Fruit fly (Drosophila melanogaster): ENCODE measurements around the gene CG3223.
A peak's percentile ranks its signal among the peaks of the same experiment; 100 is the strongest.

Gene CG3223

DNA sequence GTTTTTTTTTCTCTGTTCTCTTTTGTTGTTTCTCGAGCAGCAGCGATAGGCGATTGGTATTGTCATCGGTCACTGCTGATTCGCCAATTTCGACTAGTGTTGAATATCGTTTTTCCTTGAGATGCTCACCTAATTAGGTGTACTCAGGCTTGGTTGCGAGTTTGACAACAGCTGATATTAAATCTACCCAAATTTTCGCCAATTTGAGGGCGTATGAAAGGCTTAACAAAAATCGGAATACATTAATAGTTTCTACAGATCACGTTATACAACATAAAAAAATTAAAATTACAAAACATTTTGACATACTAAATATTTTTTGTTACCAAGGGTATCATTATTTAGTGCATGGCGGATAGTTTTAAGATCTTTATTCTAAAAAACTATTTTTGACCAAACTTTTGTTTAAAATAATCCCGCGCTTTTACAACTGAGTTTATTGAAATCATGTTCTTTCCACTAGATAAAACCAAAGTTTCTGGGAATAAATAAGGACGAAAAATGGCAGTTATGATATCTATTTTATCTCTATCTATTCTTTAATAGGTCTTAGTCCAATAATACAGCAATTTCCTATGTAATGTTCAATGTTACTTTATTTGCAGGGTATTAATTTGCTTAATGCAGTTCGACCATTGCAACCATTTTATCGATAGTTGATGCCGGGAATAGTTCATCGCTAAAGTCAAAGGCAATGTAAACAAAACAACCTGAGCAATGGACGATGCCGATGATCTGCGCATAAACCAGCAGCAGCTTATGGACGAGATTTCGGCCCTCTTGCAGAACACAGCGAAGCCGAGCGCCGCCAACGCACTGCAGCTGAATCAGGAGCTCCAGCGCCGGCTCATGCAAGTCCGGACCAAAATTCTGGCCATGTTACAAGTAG lies 4.2 kb downstream of the CG3223 start, which contains the start of the genes CG10435 and Pbp95 (continued):
- peak; percentile 2 for TF ChIP-seq CG7786 (GFP tag; optimal IDR thresholded peaks at IDR 0.05)
- TF ChIP-seq vfl (GFP tag; optimal IDR thresholded peaks at IDR 0.05) = peak; percentile 67
- 0 out of 4 replicates have a peak, but pooled peaks have one; percentile 48 for TF ChIP-seq chinmo (GFP tag; IDR thresholded peaks at IDR 0.05; ENCODE audit: partially characterized antibody)
- no peak for TF ChIP-seq hth (optimal IDR thresholded peaks at IDR 0.05)
- no peak for TF ChIP-seq CG43689 (GFP tag; IDR thresholded peaks at IDR 0.05)
- peak; percentile 36 for TF ChIP-seq CG16863 (GFP tag; optimal IDR thresholded peaks at IDR 0.05)
- TF ChIP-seq luna (GFP tag; optimal IDR thresholded peaks at IDR 0.05) = no peak
- peak; percentile 70 for TF ChIP-seq CG6272 (GFP tag; IDR thresholded peaks at IDR 0.05)
- TF ChIP-seq D19B (GFP tag; optimal IDR thresholded peaks at IDR 0.05) = peak; percentile 96
- no peak for TF ChIP-seq ash1 (GFP tag; optimal IDR thresholded peaks at IDR 0.05)
- peak; percentile 60 for TF ChIP-seq CHES-1-like (GFP tag; optimal IDR thresholded peaks at IDR 0.05)
- no peak for TF ChIP-seq CG7928 (GFP tag; optimal IDR thresholded peaks at IDR 0.05)
- no peak for TF ChIP-seq Eip74EF (GFP tag; optimal IDR thresholded peaks at IDR 0.05)
- TF ChIP-seq jing (GFP tag; optimal IDR thresholded peaks at IDR 0.05) = no peak
- TF ChIP-seq aop (GFP tag; IDR thresholded peaks at IDR 0.05) = no peak
- TF ChIP-seq eyg (GFP tag; optimal IDR thresholded peaks at IDR 0.05) = no peak
- TF ChIP-seq Ssrp (tag; optimal IDR thresholded peaks at IDR 0.05) = no peak
- TF ChIP-seq CG6254 (GFP tag; optimal IDR thresholded peaks at IDR 0.05) = peak; percentile 30
- peak; percentile 66 for TF ChIP-seq Doc3 (GFP tag; IDR thresholded peaks at IDR 0.05; ENCODE audit: partially characterized antibody)
- TF ChIP-seq maf-S (GFP tag; optimal IDR thresholded peaks at IDR 0.05) = peak; percentile 10
- TF ChIP-seq CG4820 (GFP tag; optimal IDR thresholded peaks at IDR 0.05) = peak; percentile 27
- no peak for TF ChIP-seq Hr39 (optimal IDR thresholded peaks at IDR 0.05)
- no peak for TF ChIP-seq ab (GFP tag; optimal IDR thresholded peaks at IDR 0.05)
- TF ChIP-seq HLH4C (GFP tag; IDR thresholded peaks at IDR 0.05; ENCODE audit: partially characterized antibody) = peak; percentile 59
- peak; percentile 68 for TF ChIP-seq bbx (GFP tag; IDR thresholded peaks at IDR 0.05; ENCODE audit: partially characterized antibody)
- TF ChIP-seq fd64A (GFP tag; optimal IDR thresholded peaks at IDR 0.05) = no peak
- no peak for TF ChIP-seq usp (GFP tag; optimal IDR thresholded peaks at IDR 0.05)
- no peak for TF ChIP-seq CG3065 (GFP tag; optimal IDR thresholded peaks at IDR 0.05)
- no peak for TF ChIP-seq Sin3A (optimal IDR thresholded peaks at IDR 0.05)
- peak; percentile 75 for TF ChIP-seq hbn (GFP tag; IDR thresholded peaks at IDR 0.05; ENCODE audit: partially characterized antibody)
- peak; percentile 31 for TF ChIP-seq caup (GFP tag; optimal IDR thresholded peaks at IDR 0.05; ENCODE audit: severe bottlenecking)
- TF ChIP-seq Hsf (GFP tag; optimal IDR thresholded peaks at IDR 0.05) = peak; percentile 49
- no peak; the same call in 2 of the 3 replicates for TF ChIP-seq dysf (GFP tag; IDR thresholded peaks at IDR 0.05)
- no peak for TF ChIP-seq jigr1 (GFP tag; IDR thresholded peaks at IDR 0.05)
- TF ChIP-seq CG32772 (GFP tag; IDR thresholded peaks at IDR 0.05) = peak; percentile 48; the same call in 1 of the 2 replicates
- TF ChIP-seq CG10147 (GFP tag; optimal IDR thresholded peaks at IDR 0.05) = no peak
- TF ChIP-seq CG11504 (tag; optimal IDR thresholded peaks at IDR 0.05) = no peak
- peak in 1 of 2 experiments; percentile 38 for TF ChIP-seq Hr51 (GFP tag; optimal IDR thresholded peaks at IDR 0.05)
- no peak for TF ChIP-seq ewg (GFP tag; optimal IDR thresholded peaks at IDR 0.05)
- peak; percentile 51 for TF ChIP-seq NfI (GFP tag; optimal IDR thresholded peaks at IDR 0.05)
- peak; percentile 79 for TF ChIP-seq lilli (GFP tag; optimal IDR thresholded peaks at IDR 0.05)
- TF ChIP-seq CG7357 (GFP tag; IDR thresholded peaks at IDR 0.05) = no peak
- TF ChIP-seq kay (GFP tag; optimal IDR thresholded peaks at IDR 0.05) = no peak
- peak; percentile 55; the same call in 1 of the 2 replicates for TF ChIP-seq HLH3B (GFP tag; IDR thresholded peaks at IDR 0.05)
- TF ChIP-seq CG8359 (GFP tag; optimal IDR thresholded peaks at IDR 0.05; ENCODE audit: borderline replicate concordance) = no peak
- 0 out of 3 replicates have a peak, but pooled peaks have one; percentile 49 for TF ChIP-seq CG6175 (GFP tag; IDR thresholded peaks at IDR 0.05)
- peak; percentile 68 for TF ChIP-seq CG12391 (tag; optimal IDR thresholded peaks at IDR 0.05)
- TF ChIP-seq nerfin-1 (tag; optimal IDR thresholded peaks at IDR 0.05) = no peak
- TF ChIP-seq CG12299 (tag; optimal IDR thresholded peaks at IDR 0.05) = no peak
